Fruit fly (Drosophila melanogaster) whole organism, embryonic: ENCODE data around the gene Bug22.
A peak's percentile ranks its signal among the peaks of the same experiment; 100 is the strongest.

Experiments used
- CG10147 ChIP-seq: fragments of 200-800 bp; sonication (Bioruptor generic); optimal IDR thresholded peaks from 2 replicates; lab custom pipeline; 2019; ENCODE audit warnings: missing biosample characterization, mild to moderate bottlenecking, missing genetic modification characterization, moderate library complexity
- CG10462 ChIP-seq: fragments of 200-800 bp; sonication (Bioruptor generic); optimal IDR thresholded peaks from 2 replicates; lab custom pipeline; 2016; ENCODE audit warnings: missing biosample characterization, missing genetic modification characterization
- CG10565 ChIP-seq: fragments of 200-800 bp; sonication (Bioruptor generic); optimal IDR thresholded peaks from 3 replicates; lab custom pipeline; 2016; ENCODE audit warnings: missing biosample characterization, mild to moderate bottlenecking, missing genetic modification characterization
- CG10979 ChIP-seq: fragments of 200-800 bp; sonication (Bioruptor generic); optimal IDR thresholded peaks from 2 replicates; lab custom pipeline; 2018; ENCODE audit warnings: missing biosample characterization, mild to moderate bottlenecking, missing genetic modification characterization, moderate library complexity
- CG12155 ChIP-seq: fragments of 200-800 bp; sonication (Bioruptor generic); optimal IDR thresholded peaks from 3 replicates; lab custom pipeline; 2016; ENCODE audit warnings: missing biosample characterization, missing genetic modification characterization
- CG12769 ChIP-seq: fragments of 200-800 bp; sonication (Bioruptor generic); optimal IDR thresholded peaks from 2 replicates; lab custom pipeline; 2019; ENCODE audit warnings: missing biosample characterization, mild to moderate bottlenecking, missing genetic modification characterization, moderate library complexity
- CG13287 ChIP-seq: fragments of 200-800 bp; sonication (Bioruptor generic); IDR thresholded peaks from 2 replicates; pipeline ENCODE4 v1.3.6; 2022; ENCODE audit warnings: missing biosample characterization, missing genetic modification characterization; ENCODE audit not compliant: partially characterized antibody
- CG14014 ChIP-seq: fragments of 200-800 bp; sonication (Bioruptor generic); IDR thresholded peaks from 2 replicates; pipeline ENCODE4 v1.3.6; 2022; ENCODE audit warnings: missing biosample characterization, missing genetic modification characterization
- CG15479 ChIP-seq: fragments of 200-800 bp; sonication (Bioruptor generic); optimal IDR thresholded peaks from 3 replicates; lab custom pipeline; 2019; ENCODE audit warnings: missing biosample characterization, mild to moderate bottlenecking, missing genetic modification characterization, moderate library complexity
- CG17912 ChIP-seq: fragments of 200-800 bp; sonication (Bioruptor generic); optimal IDR thresholded peaks from 2 replicates; lab custom pipeline; 2018; ENCODE audit warnings: missing biosample characterization, mild to moderate bottlenecking, missing genetic modification characterization
- CG2199 ChIP-seq: fragments of 200-800 bp; sonication (Bioruptor generic); IDR thresholded peaks from 3 replicates; pipeline ENCODE4 v1.3.6; 2022; ENCODE audit warnings: missing biosample characterization, missing genetic modification characterization
- CG2875 ChIP-seq: fragments of 200-800 bp; sonication (Bioruptor generic); optimal IDR thresholded peaks from 2 replicates; lab custom pipeline; 2017; ENCODE audit warnings: missing biosample characterization, mild to moderate bottlenecking, missing genetic modification characterization, missing genetic modification reagents
- CG30403 ChIP-seq: fragments of 200-800 bp; sonication (Bioruptor generic); optimal IDR thresholded peaks from 3 replicates; lab custom pipeline; 2016; ENCODE audit warnings: missing biosample characterization, missing genetic modification characterization
- CG5180 ChIP-seq: fragments of 200-800 bp; sonication (Bioruptor generic); optimal IDR thresholded peaks from 3 replicates; lab custom pipeline; 2017; ENCODE audit warnings: missing biosample characterization, missing genetic modification characterization, mild to moderate bottlenecking, moderate library complexity, missing genetic modification reagents
- CG7372 ChIP-seq: fragments of 200-800 bp; sonication (Bioruptor generic); IDR thresholded peaks from 2 replicates; pipeline ENCODE4 v1.3.6; 2022; ENCODE audit warnings: missing biosample characterization, missing genetic modification characterization
- CG8290 ChIP-seq, 3 experiments: fragments of 200-800 bp; sonication (Bioruptor generic); optimal IDR thresholded peaks; 2 replicates each; lab custom pipeline; 2016 to 2019; ENCODE audit warnings: missing biosample characterization in 3 of 3, missing genetic modification characterization in 3 of 3, mild to moderate bottlenecking in 2 of 3, moderate library complexity in 1 of 3
- CG9609 ChIP-seq: fragments of 200-800 bp; sonication (Bioruptor generic); optimal IDR thresholded peaks from 3 replicates; lab custom pipeline; 2016; ENCODE audit warnings: missing biosample characterization, missing genetic modification characterization
- D19A ChIP-seq: fragments of 200-800 bp; optimal IDR thresholded peaks from 3 replicates; lab custom pipeline; 2019; ENCODE audit warnings: missing biosample characterization, mild to moderate bottlenecking, missing genetic modification characterization, moderate library complexity
- Med ChIP-seq: fragments of 200-800 bp; sonication (Bioruptor generic); peaks from one replicate; lab custom pipeline; 2016; ENCODE audit warnings: missing biosample characterization, missing genetic modification characterization, mild to moderate bottlenecking, inconsistent platforms, moderate library complexity
- NC2α ChIP-seq: fragments of 200-800 bp; sonication (Bioruptor generic); optimal IDR thresholded peaks from 2 replicates; lab custom pipeline; 2016; ENCODE audit warnings: missing biosample characterization, missing genetic modification characterization
- Oli ChIP-seq: fragments of 200-800 bp; sonication (Bioruptor generic); optimal IDR thresholded peaks from 2 replicates; lab custom pipeline; 2018; ENCODE audit warnings: missing biosample characterization, mild to moderate bottlenecking, missing genetic modification characterization, moderate library complexity
- Pdp1 ChIP-seq, 2 experiments: fragments of 200-800 bp; sonication (Bioruptor generic); optimal IDR thresholded peaks; 3 replicates each; lab custom pipeline; 2016; ENCODE audit warnings: missing biosample characterization in 2 of 2, missing genetic modification characterization in 2 of 2, mild to moderate bottlenecking in 1 of 2, moderate library complexity in 1 of 2
- Rfx ChIP-seq: fragments of 200-800 bp; sonication (Bioruptor generic); IDR thresholded peaks from 2 replicates; pipeline ENCODE4 v1.3.6; 2022; ENCODE audit warnings: missing biosample characterization, missing genetic modification characterization
- Trl ChIP-seq, 3 experiments: fragments of >200 bp in 2 of 3; fragments of 200-800 bp in 1 of 3; sonication (Bioruptor generic) in 1 of 3; optimal IDR thresholded peaks; 2 replicates in 1 of 3; 3 replicates in 2 of 3; lab custom pipeline; 2016 to 2017; ENCODE audit warnings: missing biosample characterization in 1 of 3, missing genetic modification characterization in 1 of 3
- YL-1 ChIP-seq: fragments of 200-800 bp; sonication (Bioruptor generic); optimal IDR thresholded peaks from 3 replicates; lab custom pipeline; 2017; ENCODE audit warnings: missing biosample characterization, mild to moderate bottlenecking, missing genetic modification characterization
- abd-A ChIP-seq: fragments of 200-800 bp; sonication (Bioruptor generic); optimal IDR thresholded peaks from 3 replicates; lab custom pipeline; 2019; ENCODE audit warnings: missing biosample characterization, mild to moderate bottlenecking, missing genetic modification characterization, moderate library complexity
- ap ChIP-seq: fragments of 200-800 bp; sonication (Bioruptor generic); IDR thresholded peaks from 2 replicates; pipeline ENCODE4 v1.3.6; 2022; ENCODE audit warnings: missing biosample characterization, missing genetic modification characterization
- bbx ChIP-seq: fragments of 200-800 bp; sonication (Bioruptor generic); IDR thresholded peaks from 2 replicates; pipeline ENCODE4 v1.3.6; 2022; ENCODE audit warnings: missing biosample characterization, missing genetic modification characterization; ENCODE audit not compliant: partially characterized antibody
- bigmax ChIP-seq: fragments of 200-800 bp; sonication (Bioruptor generic); optimal IDR thresholded peaks from 2 replicates; lab custom pipeline; 2018; ENCODE audit warnings: missing biosample characterization, mild to moderate bottlenecking, missing genetic modification characterization
- chinmo ChIP-seq: fragments of 200-800 bp; sonication (Bioruptor generic); IDR thresholded peaks from 4 replicates; pipeline ENCODE4 v1.3.6; 2022; ENCODE audit warnings: missing biosample characterization, missing genetic modification characterization; ENCODE audit not compliant: partially characterized antibody
- crol ChIP-seq: fragments of 200-800 bp; sonication (Bioruptor generic); IDR thresholded peaks from 2 replicates; pipeline ENCODE4 v1.3.6; 2022; ENCODE audit warnings: missing biosample characterization, missing genetic modification characterization
- cwo ChIP-seq: fragments of 200-800 bp; sonication (Bioruptor generic); optimal IDR thresholded peaks from 3 replicates; lab custom pipeline; 2017; ENCODE audit warnings: missing biosample characterization, missing genetic modification characterization, mild to moderate bottlenecking, moderate library complexity, missing genetic modification reagents
- disco-r ChIP-seq: fragments of 200-800 bp; sonication (Bioruptor generic); optimal IDR thresholded peaks from 2 replicates; lab custom pipeline; 2016; ENCODE audit warnings: missing biosample characterization, missing genetic modification characterization
- ftz-f1 ChIP-seq: fragments of 200-800 bp; sonication (Bioruptor generic); optimal IDR thresholded peaks from 2 replicates; lab custom pipeline; 2016; ENCODE audit warnings: missing biosample characterization, missing genetic modification characterization
- grau ChIP-seq: fragments of 200-800 bp; optimal IDR thresholded peaks from 3 replicates; lab custom pipeline; 2019; ENCODE audit warnings: missing biosample characterization, mild to moderate bottlenecking, missing genetic modification characterization, moderate library complexity
- gt ChIP-seq: fragments of 200-800 bp; sonication (Bioruptor generic); IDR thresholded peaks from 2 replicates; pipeline ENCODE4 v1.3.6; 2022; ENCODE audit warnings: missing biosample characterization, missing genetic modification characterization
- jigr1 ChIP-seq: fragments of 200-800 bp; sonication (Bioruptor generic); IDR thresholded peaks from 3 replicates; pipeline ENCODE4 v1.3.6; 2022; ENCODE audit warnings: missing biosample characterization, missing genetic modification characterization
- pnt ChIP-seq: fragments of 200-800 bp; sonication (Bioruptor generic); optimal IDR thresholded peaks from 3 replicates; lab custom pipeline; 2016; ENCODE audit warnings: missing biosample characterization, missing genetic modification characterization
- pzg ChIP-seq: fragments of 200-800 bp; sonication (Bioruptor generic); optimal IDR thresholded peaks from 3 replicates; lab custom pipeline; 2018; ENCODE audit warnings: missing biosample characterization, mild to moderate bottlenecking, missing genetic modification characterization, moderate library complexity
- so ChIP-seq: fragments of 200-800 bp; sonication (Bioruptor generic); IDR thresholded peaks from 3 replicates; pipeline ENCODE4 v1.3.6; 2022; ENCODE audit warnings: missing biosample characterization, missing genetic modification characterization
- sob ChIP-seq: fragments of 200-800 bp; sonication (Bioruptor generic); IDR thresholded peaks from 2 replicates; pipeline ENCODE4 v1.3.6; 2022; ENCODE audit warnings: missing biosample characterization, missing genetic modification characterization
- sr ChIP-seq: fragments of 200-800 bp; sonication (Bioruptor generic); IDR thresholded peaks from 3 replicates; pipeline ENCODE4 v1.3.6; 2022; ENCODE audit warnings: missing biosample characterization, missing genetic modification characterization
- stwl ChIP-seq: fragments of 200-800 bp; sonication (Bioruptor generic); optimal IDR thresholded peaks from 3 replicates; lab custom pipeline; 2018; ENCODE audit warnings: missing biosample characterization, mild to moderate bottlenecking, missing genetic modification characterization, moderate library complexity
- zfh1 ChIP-seq: fragments of 200-800 bp; sonication (Bioruptor generic); IDR thresholded peaks from 3 replicates; pipeline ENCODE4 v1.3.6; 2022; ENCODE audit warnings: missing biosample characterization, missing genetic modification characterization
- zfh2 ChIP-seq: fragments of 200-800 bp; sonication (Bioruptor generic); optimal IDR thresholded peaks from 2 replicates; lab custom pipeline; 2016; ENCODE audit warnings: missing biosample characterization, missing genetic modification characterization

Bug22 gene

DNA sequence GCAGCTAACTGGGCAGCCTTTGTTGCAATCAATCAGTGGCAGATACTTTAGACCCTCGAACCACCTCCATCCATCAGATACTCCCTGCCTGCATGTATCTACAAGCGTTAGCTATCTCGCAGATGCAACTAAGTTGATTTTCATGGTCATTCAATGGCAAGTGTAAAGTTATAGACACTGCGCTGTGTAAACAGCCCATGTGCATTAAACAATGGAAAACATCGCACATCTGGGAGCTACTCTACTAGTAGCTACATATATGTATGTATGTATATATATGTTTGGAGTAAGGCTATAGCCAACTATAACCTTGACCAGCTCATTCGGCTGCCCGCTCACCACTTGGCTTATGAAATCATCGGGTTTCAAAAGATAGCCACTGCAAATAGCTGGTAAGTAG is 39.5 kb upstream of the Bug22 start:
- TF ChIP-seq CG17912 (no peak), CG10147 (GFP tag; lab: Kevin White, UChicago) (no peak), gt (GFP tag; lab: Robert Waterston, UW) (no peak), CG2199 (GFP tag; lab: Robert Waterston, UW) (peak; percentile 98), CG8290 (GFP tag; optimal IDR thresholded peaks at IDR 0.05; lab: Kevin White, UChicago) (no peak), CG8290 (tag; optimal IDR thresholded peaks at IDR 0.05; lab: Kevin White, UChicago) (peak in 1 of 2 experiments; percentile 3), stwl (tag; lab: Kevin White, UChicago) (no peak), CG12155 (no peak), Trl (optimal IDR thresholded peaks at IDR 0.05; lab: Kevin White, UChicago) (no peak), Trl (GFP tag; optimal IDR thresholded peaks at IDR 0.05; lab: Kevin White, UChicago) (no peak), abd-A (tag; lab: Kevin White, UChicago) (no peak), D19A (tag; lab: Kevin White, UChicago) (no peak), sob (no peak), jigr1 (GFP tag; lab: Robert Waterston, UW) (no peak), chinmo (GFP tag; lab: Robert Waterston, UW) (0 out of 4 replicates have a peak, but pooled peaks have one; percentile 30), Rfx (GFP tag; lab: Robert Waterston, UW) (no peak), CG2875 (no peak), Oli (no peak), Med (peak; percentile 2), sr (GFP tag; lab: Robert Waterston, UW) (0 out of 3 replicates have a peak, but pooled peaks have one; percentile 37), grau (no peak), zfh2 (GFP tag; lab: Kevin White, UChicago) (no peak), CG15479 (GFP tag; lab: Kevin White, UChicago) (no peak), CG30403 (GFP tag; lab: Kevin White, UChicago) (no peak), CG7372 (no peak), disco-r (GFP tag; lab: Kevin White, UChicago) (no peak), CG10979 (tag; lab: Kevin White, UChicago) (no peak), CG14014 (GFP tag; lab: Robert Waterston, UW) (peak; percentile 13; the same call in 1 of the 2 replicates), YL-1 (no peak), NC2α (no peak), CG9609 (GFP tag; lab: Kevin White, UChicago) (no peak), so (GFP tag; lab: Robert Waterston, UW) (0 out of 3 replicates have a peak, but pooled peaks have one; percentile 36), bbx (no peak)
- TF ChIP-seq, all 482 proteins: peak for 7

dm6 chr2L:10468978-10469377 is 38.3 kb upstream of the Bug22 start:
- TF ChIP-seq pnt (GFP tag; lab: Kevin White, UChicago) (no peak), Med (peak; percentile 39), Pdp1 (GFP tag; optimal IDR thresholded peaks at IDR 0.05; lab: Kevin White, UChicago) (peak in 1 of 2 experiments; percentile 87), ftz-f1 (GFP tag; lab: Kevin White, UChicago) (peak; percentile 69), CG13287 (GFP tag; lab: Robert Waterston, UW) (no peak), cwo (GFP tag; lab: Kevin White, UChicago) (peak; percentile 96), crol (peak; percentile 65; the same call in 1 of the 2 replicates), stwl (tag; lab: Kevin White, UChicago) (no peak), ap (GFP tag; lab: Robert Waterston, UW) (no peak), CG10462 (GFP tag; lab: Kevin White, UChicago) (no peak), bigmax (GFP tag; lab: Kevin White, UChicago) (no peak), sr (GFP tag; lab: Robert Waterston, UW) (peak; percentile 98), chinmo (GFP tag; lab: Robert Waterston, UW) (0 out of 4 replicates have a peak, but pooled peaks have one; percentile 36), CG5180 (GFP tag; lab: Kevin White, UChicago) (no peak), CG12769 (tag; lab: Kevin White, UChicago) (peak; percentile 76), pzg (GFP tag; lab: Kevin White, UChicago) (no peak), zfh1 (GFP tag; lab: Robert Waterston, UW) (0 out of 3 replicates have a peak, but pooled peaks have one; percentile 18), CG10565 (GFP tag; lab: Kevin White, UChicago) (no peak), abd-A (tag; lab: Kevin White, UChicago) (peak; percentile 13)
